Worm (Caenorhabditis elegans) whole organism, early embryonic: ENCODE data around the gene C50D2.10.

Source experiments
- B0310.2 ChIP-seq: sonication (generic microtip); optimal IDR thresholded peaks from 2 replicates; lab custom pipeline; 2016; ENCODE audit warnings: mild to moderate bottlenecking, missing genetic modification characterization, missing compliant biosample characterization
- F13C5.2 ChIP-seq: sonication (generic microtip); optimal IDR thresholded peaks from 2 replicates; lab custom pipeline; 2017; ENCODE audit warnings: mild to moderate bottlenecking, missing genetic modification characterization, inconsistent platforms, missing compliant biosample characterization
- aly-1 ChIP-seq: sonication (generic microtip); optimal IDR thresholded peaks from 2 replicates; lab custom pipeline; 2016; ENCODE audit warnings: missing genetic modification characterization, missing compliant biosample characterization
- ama-1 ChIP-seq: fragments of 150-350 bp; optimal IDR thresholded peaks from 2 replicates; lab custom pipeline; 2014
- ceh-13 ChIP-seq: fragments of 200-800 bp; sonication (Bioruptor generic); optimal IDR thresholded peaks from 2 replicates; lab custom pipeline; 2018; ENCODE audit warnings: mild to moderate bottlenecking, missing genetic modification characterization, missing compliant biosample characterization
- ceh-36 ChIP-seq: sonication (generic microtip); optimal IDR thresholded peaks from 2 replicates; lab custom pipeline; 2016; ENCODE audit warnings: missing genetic modification characterization, inconsistent platforms, missing compliant biosample characterization
- ets-7 ChIP-seq: sonication (generic microtip); optimal IDR thresholded peaks from 2 replicates; lab custom pipeline; 2016; ENCODE audit warnings: missing genotype, missing genetic modification characterization, missing compliant biosample characterization
- flt-1 ChIP-seq: fragments of 200-800 bp; sonication (Bioruptor generic); IDR thresholded peaks from 2 replicates; pipeline ENCODE4 v1.3.6; 2022; ENCODE audit warnings: missing genetic modification characterization, missing compliant biosample characterization
- hmbx-1 ChIP-seq: sonication (generic microtip); optimal IDR thresholded peaks from 2 replicates; lab custom pipeline; 2016; ENCODE audit warnings: mild to moderate bottlenecking, missing genetic modification characterization, missing compliant biosample characterization
- hmg-4 ChIP-seq: fragments of 200-800 bp; sonication (Bioruptor generic); optimal IDR thresholded peaks from 2 replicates; lab custom pipeline; 2018; ENCODE audit warnings: mild to moderate bottlenecking, missing genetic modification characterization, missing compliant biosample characterization
- hnd-1 ChIP-seq: sonication (generic microtip); optimal IDR thresholded peaks from 2 replicates; lab custom pipeline; 2016; ENCODE audit warnings: missing genetic modification characterization, missing compliant biosample characterization
- pes-1 ChIP-seq: fragments of 200-800 bp; sonication (Bioruptor generic); IDR thresholded peaks from 2 replicates; pipeline ENCODE4 v1.3.6; 2022; ENCODE audit warnings: missing genetic modification reagents, missing genetic modification characterization, missing compliant biosample characterization
- scrt-1 ChIP-seq: fragments of 200-800 bp; sonication (Bioruptor generic); IDR thresholded peaks from 2 replicates; pipeline ENCODE4 v1.3.6; 2022; ENCODE audit warnings: missing genetic modification characterization, missing compliant biosample characterization
- sea-1 ChIP-seq: fragments of 200-800 bp; sonication (Bioruptor generic); conservative IDR thresholded peaks from 2 replicates; pipeline ENCODE4 v1.3.6; 2022; ENCODE audit warnings: missing genetic modification characterization, missing compliant biosample characterization
- tbx-11 ChIP-seq: fragments of 200-800 bp; sonication (Bioruptor generic); IDR thresholded peaks from 2 replicates; pipeline ENCODE4 v1.3.6; 2022; ENCODE audit warnings: missing genetic modification characterization, missing compliant biosample characterization
- tbx-37 ChIP-seq: fragments of 200-800 bp; sonication (Bioruptor generic); conservative IDR thresholded peaks from 2 replicates; pipeline ENCODE4 v1.3.6; 2022; ENCODE audit warnings: missing genetic modification reagents, missing genetic modification characterization, missing compliant biosample characterization
- tra-4 ChIP-seq: sonication (generic microtip); optimal IDR thresholded peaks from 2 replicates; lab custom pipeline; 2017; ENCODE audit warnings: missing genetic modification characterization, missing compliant biosample characterization

The C50D2.10 gene

DNA sequence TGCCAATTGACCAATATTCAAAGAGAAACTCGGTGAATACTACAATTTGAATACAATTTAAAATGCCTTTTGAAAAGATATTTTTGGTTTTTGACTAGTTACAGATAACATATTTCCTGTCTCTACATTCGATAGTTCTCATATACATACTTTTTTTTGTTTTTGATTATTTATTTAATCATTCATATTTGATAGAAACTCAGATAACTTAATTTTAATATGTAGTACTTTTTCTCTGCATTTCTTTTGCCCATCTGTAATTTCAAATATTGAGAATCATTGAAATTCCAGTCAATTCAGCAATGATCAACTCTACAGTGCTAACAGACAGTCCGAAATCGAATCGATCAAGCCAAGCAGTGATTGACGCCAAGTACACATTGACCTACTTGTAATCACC lies 37.9 kb upstream of the C50D2.10 start, which contains the start of gene C23H3.2:
TSS of gene C23H3.2 (plus strand) at position 301 of the 400 bp plus-strand sequence.
- TF ChIP-seq flt-1 = no peak
- no peak for TF ChIP-seq ama-1
- no peak for TF ChIP-seq B0310.2 (tag; lab: Kevin White, UChicago)
- no peak for TF ChIP-seq tra-4 (tag; lab: Kevin White, UChicago)
- no peak for TF ChIP-seq tbx-37 (GFP tag; lab: Robert Waterston, UW)
- no peak for TF ChIP-seq tbx-11 (GFP tag; lab: Robert Waterston, UW)
- no peak for TF ChIP-seq hnd-1 (tag; lab: Kevin White, UChicago)
- no peak for TF ChIP-seq ceh-13 (GFP tag; lab: Kevin White, UChicago)
- no peak for TF ChIP-seq pes-1
- no peak for TF ChIP-seq ets-7 (tag; lab: Kevin White, UChicago)
- no peak for TF ChIP-seq hmbx-1 (tag; lab: Kevin White, UChicago)
- TF ChIP-seq scrt-1 (GFP tag; lab: Robert Waterston, UW) = no peak

DNA sequence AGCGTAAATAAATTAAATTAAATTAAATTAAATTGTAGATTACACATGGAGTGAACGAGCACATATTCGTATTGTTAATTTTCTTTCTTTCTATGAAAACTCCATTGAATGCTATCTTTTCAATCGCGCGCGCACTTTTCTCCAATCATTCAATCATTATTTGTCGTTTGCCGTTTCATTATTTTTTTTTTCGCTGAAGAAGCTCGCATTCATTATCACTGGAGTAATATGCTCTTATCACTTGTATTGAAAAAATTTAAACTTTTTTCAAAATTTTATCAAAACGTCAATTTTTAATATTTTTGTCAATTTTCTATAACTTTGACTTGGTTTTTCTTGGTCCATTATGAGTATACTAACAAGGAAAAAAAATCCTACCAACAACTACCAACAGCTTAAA lies 33.5 kb upstream of the C50D2.10 start:
- TF ChIP-seq hmg-4 (GFP tag; lab: Kevin White, UChicago) = no peak
- no peak for TF ChIP-seq tbx-11 (GFP tag; lab: Robert Waterston, UW)
- TF ChIP-seq pes-1 = no peak
- TF ChIP-seq aly-1 = no peak
- no peak for TF ChIP-seq ceh-13 (GFP tag; lab: Kevin White, UChicago)
- no peak for TF ChIP-seq B0310.2 (tag; lab: Kevin White, UChicago)
- no peak for TF ChIP-seq ets-7 (tag; lab: Kevin White, UChicago)
- TF ChIP-seq hnd-1 (tag; lab: Kevin White, UChicago) = no peak
- no peak for TF ChIP-seq flt-1
- TF ChIP-seq tra-4 (tag; lab: Kevin White, UChicago) = no peak
- TF ChIP-seq hmbx-1 (tag; lab: Kevin White, UChicago) = no peak
- TF ChIP-seq tbx-37 (GFP tag; lab: Robert Waterston, UW) = no peak
- TF ChIP-seq ceh-36 (tag; lab: Kevin White, UChicago) = no peak
- no peak for TF ChIP-seq F13C5.2
- TF ChIP-seq sea-1 = no peak
- TF ChIP-seq scrt-1 (GFP tag; lab: Robert Waterston, UW) = no peak
- TF ChIP-seq ama-1 = no peak

DNA sequence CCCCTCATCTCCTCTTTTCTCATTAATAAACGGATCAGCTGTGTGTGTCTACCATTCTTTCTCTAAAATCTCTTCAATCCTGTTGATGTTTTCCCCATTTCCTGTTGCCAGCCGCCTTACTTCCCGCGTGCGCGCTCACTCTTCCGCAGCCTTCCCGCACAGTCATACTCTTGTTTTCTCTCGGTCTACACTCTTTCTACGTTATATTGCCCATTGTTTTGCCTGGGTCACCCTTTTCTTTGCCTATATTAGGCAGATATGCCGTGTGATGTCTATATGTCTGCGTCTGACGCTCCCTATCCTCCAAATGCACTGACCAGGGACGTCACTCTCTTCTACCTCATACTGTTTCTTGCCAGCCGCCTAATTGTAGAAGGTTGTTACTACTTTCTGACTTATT lies 32.6 kb upstream of the C50D2.10 start:
- peak; percentile 68 for TF ChIP-seq hmg-4 (GFP tag; lab: Kevin White, UChicago)
- TF ChIP-seq tra-4 (tag; lab: Kevin White, UChicago) = no peak
- peak; percentile 39 for TF ChIP-seq aly-1
- no peak for TF ChIP-seq scrt-1 (GFP tag; lab: Robert Waterston, UW)
- TF ChIP-seq hmbx-1 (tag; lab: Kevin White, UChicago) = no peak
- no peak for TF ChIP-seq ceh-13 (GFP tag; lab: Kevin White, UChicago)
- TF ChIP-seq ets-7 (tag; lab: Kevin White, UChicago) = peak; percentile 34
- TF ChIP-seq ceh-36 (tag; lab: Kevin White, UChicago) = no peak
- no peak for TF ChIP-seq flt-1
- peak; percentile 53 for TF ChIP-seq F13C5.2
- no peak for TF ChIP-seq tbx-37 (GFP tag; lab: Robert Waterston, UW)
- no peak for TF ChIP-seq sea-1
- TF ChIP-seq hnd-1 (tag; lab: Kevin White, UChicago) = no peak
- TF ChIP-seq pes-1 = 0 out of 2 replicates have a peak, but pooled peaks have one; percentile 6
- TF ChIP-seq ama-1 = no peak
- TF ChIP-seq tbx-11 (GFP tag; lab: Robert Waterston, UW) = no peak
- peak; percentile 12 for TF ChIP-seq B0310.2 (tag; lab: Kevin White, UChicago)

DNA sequence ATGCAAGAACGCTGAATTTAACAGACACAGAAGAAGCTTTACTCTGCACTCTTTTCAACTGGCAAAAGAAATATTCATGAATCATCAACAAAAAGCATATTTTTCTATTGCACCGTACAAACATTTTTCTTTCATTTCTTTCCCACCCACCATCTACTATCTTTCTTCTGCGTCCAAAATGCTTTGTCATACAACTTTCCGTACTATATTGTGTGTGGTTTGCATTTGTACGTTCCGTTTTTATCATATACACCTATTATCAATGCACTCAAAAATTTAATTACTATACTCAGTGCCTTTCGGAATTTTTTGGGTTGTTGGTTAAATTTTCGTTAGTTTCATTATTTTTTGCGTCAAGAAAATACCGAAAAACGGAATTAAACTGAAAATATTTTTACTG lies 31.3 kb upstream of the C50D2.10 start:
- no peak for TF ChIP-seq tbx-37 (GFP tag; lab: Robert Waterston, UW)
- no peak for TF ChIP-seq B0310.2 (tag; lab: Kevin White, UChicago)
- no peak for TF ChIP-seq aly-1
- no peak for TF ChIP-seq sea-1
- TF ChIP-seq tbx-11 (GFP tag; lab: Robert Waterston, UW) = no peak
- no peak for TF ChIP-seq ceh-13 (GFP tag; lab: Kevin White, UChicago)
- no peak for TF ChIP-seq flt-1

DNA sequence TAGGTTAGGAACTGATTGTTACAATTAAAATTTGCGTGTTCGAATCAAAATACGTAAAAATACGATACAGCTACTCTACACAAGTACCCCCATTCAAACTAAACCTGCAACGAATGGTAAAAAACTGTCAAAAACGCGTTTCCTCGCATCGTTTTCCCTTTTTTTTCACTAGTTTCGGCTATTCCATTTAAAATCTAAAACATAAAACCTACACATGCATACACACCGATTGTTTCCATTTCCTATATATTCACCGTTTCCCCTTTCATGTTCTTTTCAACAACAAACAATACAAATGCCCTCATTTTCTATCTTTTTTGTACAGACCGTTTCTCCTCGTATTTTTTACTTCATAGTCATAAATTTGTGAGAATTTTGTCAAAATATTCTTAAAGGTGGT lies 30.2 kb upstream of the C50D2.10 start:
- no peak for TF ChIP-seq hmbx-1 (tag; lab: Kevin White, UChicago)
- TF ChIP-seq tra-4 (tag; lab: Kevin White, UChicago) = no peak
- TF ChIP-seq B0310.2 (tag; lab: Kevin White, UChicago) = no peak
- TF ChIP-seq tbx-11 (GFP tag; lab: Robert Waterston, UW) = no peak
- no peak for TF ChIP-seq ceh-36 (tag; lab: Kevin White, UChicago)
- TF ChIP-seq F13C5.2 = no peak
- TF ChIP-seq ceh-13 (GFP tag; lab: Kevin White, UChicago) = no peak
- TF ChIP-seq tbx-37 (GFP tag; lab: Robert Waterston, UW) = no peak
- TF ChIP-seq ets-7 (tag; lab: Kevin White, UChicago) = no peak
- no peak for TF ChIP-seq hnd-1 (tag; lab: Kevin White, UChicago)
- no peak for TF ChIP-seq sea-1
- no peak for TF ChIP-seq flt-1
- no peak for TF ChIP-seq hmg-4 (GFP tag; lab: Kevin White, UChicago)
- no peak for TF ChIP-seq ama-1

DNA sequence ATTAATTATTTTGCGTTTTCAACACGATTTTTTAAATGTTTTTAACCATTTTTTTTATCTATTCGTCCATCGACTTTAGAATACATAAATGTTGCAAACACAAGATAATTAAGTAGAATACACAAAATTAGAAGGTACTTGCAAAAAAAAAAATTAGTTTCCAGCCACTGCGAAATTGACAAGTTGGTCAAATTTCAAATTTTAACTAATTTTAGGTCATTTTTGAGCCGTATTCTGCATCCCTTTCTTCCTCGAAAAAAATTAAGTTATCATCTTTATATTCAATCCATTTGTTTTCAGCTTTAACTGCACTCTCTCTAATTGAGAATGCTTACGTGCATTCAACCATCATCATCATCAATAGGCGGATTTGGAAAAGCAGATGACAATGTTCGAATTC lies 29.6 kb upstream of the C50D2.10 start, which contains the start of gene egl-26:
TSS of gene egl-26 (plus strand) at position 301 of the 400 bp plus-strand sequence.
- TF ChIP-seq tra-4 (tag; lab: Kevin White, UChicago) (no peak), sea-1 (no peak), hmg-4 (GFP tag; lab: Kevin White, UChicago) (no peak), aly-1 (no peak), pes-1 (no peak), ceh-36 (tag; lab: Kevin White, UChicago) (no peak), B0310.2 (tag; lab: Kevin White, UChicago) (no peak), ets-7 (tag; lab: Kevin White, UChicago) (no peak), flt-1 (no peak), tbx-11 (GFP tag; lab: Robert Waterston, UW) (no peak), scrt-1 (GFP tag; lab: Robert Waterston, UW) (no peak), F13C5.2 (no peak), ama-1 (no peak), hnd-1 (tag; lab: Kevin White, UChicago) (no peak)

DNA sequence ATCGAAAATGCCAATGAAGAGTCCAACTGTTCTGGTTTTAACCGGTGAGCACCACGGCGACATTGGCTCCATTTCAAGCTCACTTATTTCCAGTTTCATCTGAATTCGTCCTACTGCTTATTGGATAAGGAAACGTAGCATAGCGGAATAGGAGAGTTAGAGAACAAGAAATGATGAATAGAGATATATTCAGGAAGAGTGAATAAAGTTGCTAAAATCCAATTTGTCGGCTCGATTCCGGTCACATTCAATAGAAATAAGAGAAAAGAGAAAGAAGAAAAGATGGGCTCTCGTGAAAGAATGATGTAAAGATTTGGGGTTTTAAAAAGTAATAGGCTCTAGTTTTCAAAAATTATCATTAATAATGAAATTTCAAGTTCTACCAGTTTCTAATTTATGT lies 25.6 kb upstream of the C50D2.10 start:
- TF ChIP-seq hnd-1 (tag; lab: Kevin White, UChicago) (no peak), ama-1 (no peak)
